Worm (Caenorhabditis elegans) whole organism, L4/young adult: ENCODE data around the gene Y51H7C.9.

Experiments
- W03F9.2 ChIP-seq: fragments of 150-350 bp; optimal IDR thresholded peaks from 2 replicates; lab custom pipeline; 2014; ENCODE audit warnings: missing biosample characterization, missing genetic modification characterization
- dao-5 ChIP-seq: sonication (generic microtip); optimal IDR thresholded peaks from 2 replicates; lab custom pipeline; 2016; ENCODE audit warnings: missing genotype, missing genetic modification characterization, moderate library complexity, missing compliant biosample characterization
- him-1 ChIP-seq: sonication (generic microtip); optimal IDR thresholded peaks from 2 replicates; lab custom pipeline; 2016; ENCODE audit warnings: missing genotype, missing genetic modification reagents, missing genetic modification characterization, missing compliant biosample characterization

DNA sequence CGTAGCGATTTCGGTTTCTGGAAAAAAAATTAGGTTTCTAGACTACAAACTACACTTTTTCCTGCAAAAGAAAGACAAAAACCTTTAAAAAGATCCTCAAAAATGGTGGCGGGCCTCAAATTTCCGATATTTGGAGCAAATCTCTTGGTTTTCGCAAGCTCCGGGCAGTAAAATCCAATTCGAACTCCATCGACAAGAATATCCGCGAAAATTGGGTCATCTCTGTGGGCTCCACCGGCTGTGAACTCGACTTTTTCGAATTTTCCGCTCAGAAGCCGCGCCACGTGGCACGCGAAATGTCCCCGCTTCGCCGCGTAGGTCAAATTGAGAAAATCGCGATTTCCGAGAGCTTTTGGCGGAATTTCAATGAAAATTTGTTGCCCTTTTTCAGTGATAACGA, 25.4 kb upstream of the Y51H7C.9 start:
- TF ChIP-seq dao-5 (tag; lab: Kevin White, UChicago) (no peak), him-1 (no peak), W03F9.2 (tag; lab: Kevin White, UChicago) (no peak)
